Fruit fly (Drosophila melanogaster) whole organism, wandering third instar larva: ENCODE measurements around the gene CG16812.

Experiments
- Abd-B ChIP-seq: fragments of >200 bp; optimal IDR thresholded peaks from 2 replicates; lab custom pipeline; 2017; ENCODE audit warnings: missing biosample characterization, missing genetic modification characterization
- CG32264 ChIP-seq: fragments of 200-800 bp; sonication (Bioruptor generic); optimal IDR thresholded peaks from 2 replicates; lab custom pipeline; 2016; ENCODE audit warnings: missing biosample characterization, missing genetic modification characterization
- CG9705 ChIP-seq: fragments of 200-800 bp; sonication (Bioruptor generic); optimal IDR thresholded peaks from 2 replicates; lab custom pipeline; 2018; ENCODE audit warnings: missing biosample characterization, mild to moderate bottlenecking, missing genetic modification characterization
- CrebA ChIP-seq: fragments of 200-800 bp; sonication (Bioruptor generic); optimal IDR thresholded peaks from 2 replicates; lab custom pipeline; 2016; ENCODE audit warnings: missing biosample characterization, mild to moderate bottlenecking, missing genetic modification characterization, borderline replicate concordance
- Dfd ChIP-seq: fragments of >200 bp; optimal IDR thresholded peaks from 2 replicates; lab custom pipeline; 2017; ENCODE audit warnings: missing biosample characterization, missing genetic modification characterization
- Dif ChIP-seq: fragments of 200-275, 200-300 bp; sonication (Bioruptor generic); optimal IDR thresholded peaks from 2 replicates; lab custom pipeline; 2018; ENCODE audit warnings: missing biosample characterization, missing genetic modification characterization; ENCODE audit not compliant: partially characterized antibody
- GATAd ChIP-seq: sonication (Bioruptor generic); optimal IDR thresholded peaks from 2 replicates; lab custom pipeline; 2016; ENCODE audit warnings: missing biosample characterization, missing genetic modification characterization
- HLH106 ChIP-seq: fragments of 200-800 bp; optimal IDR thresholded peaks from 3 replicates; lab custom pipeline; 2019; ENCODE audit warnings: missing biosample characterization, mild to moderate bottlenecking, missing genetic modification characterization, moderate library complexity
- Hr78 ChIP-seq: fragments of >200 bp; optimal IDR thresholded peaks from 2 replicates; lab custom pipeline; 2017; ENCODE audit warnings: missing biosample characterization, missing genetic modification characterization
- Mio ChIP-seq: sonication (Bioruptor generic); optimal IDR thresholded peaks from 2 replicates; lab custom pipeline; 2016; ENCODE audit warnings: missing biosample characterization, missing genetic modification characterization
- Myc ChIP-seq: fragments of >200 bp; optimal IDR thresholded peaks from 2 replicates; lab custom pipeline; 2017
- N ChIP-seq: fragments of >200 bp; optimal IDR thresholded peaks from 2 replicates; lab custom pipeline; 2018; ENCODE audit warnings: missing biosample characterization, missing external identifiers, missing genetic modification characterization
- OdsH ChIP-seq: fragments of 200-800 bp; sonication (Bioruptor generic); optimal IDR thresholded peaks from 2 replicates; lab custom pipeline; 2016; ENCODE audit warnings: missing biosample characterization, mild to moderate bottlenecking, missing genetic modification characterization
- Rel ChIP-seq, 2 experiments: fragments of 200-800 bp; sonication (Bioruptor generic) in 1 of 2; optimal IDR thresholded peaks; 2 replicates in 1 of 2; 3 replicates in 1 of 2; lab custom pipeline; 2016 to 2019; ENCODE audit warnings: mild to moderate bottlenecking in 2 of 2, missing biosample characterization in 2 of 2, missing genetic modification characterization in 2 of 2, moderate library complexity in 1 of 2
- Sp1 ChIP-seq: fragments of 200-800 bp; sonication (Bioruptor generic); optimal IDR thresholded peaks from 3 replicates; lab custom pipeline; 2019; ENCODE audit warnings: missing biosample characterization, mild to moderate bottlenecking, missing genetic modification characterization, moderate library complexity
- Vsx2 ChIP-seq: fragments of 200-300, 225-300 bp; sonication (Bioruptor generic); optimal IDR thresholded peaks from 2 replicates; lab custom pipeline; 2018; ENCODE audit warnings: missing biosample characterization, missing genetic modification characterization; ENCODE audit not compliant: partially characterized antibody
- br ChIP-seq: fragments of 200-800 bp; sonication (Bioruptor generic); optimal IDR thresholded peaks from 2 replicates; lab custom pipeline; 2016; ENCODE audit warnings: missing biosample characterization, missing genetic modification characterization
- dmrt93B ChIP-seq: fragments of 200-800 bp; sonication (Bioruptor generic); optimal IDR thresholded peaks from 2 replicates; lab custom pipeline; 2018; ENCODE audit warnings: missing biosample characterization, mild to moderate bottlenecking, missing genetic modification characterization
- ey ChIP-seq: fragments of 200-800 bp; sonication (Bioruptor generic); optimal IDR thresholded peaks from 2 replicates; lab custom pipeline; 2016; ENCODE audit warnings: missing biosample characterization, missing genetic modification characterization
- foxo ChIP-seq, 2 experiments: fragments of 200-800 bp; sonication (Bioruptor generic); optimal IDR thresholded peaks; 2 replicates in 1 of 2; 3 replicates in 1 of 2; lab custom pipeline; 2016 to 2017; ENCODE audit warnings: missing biosample characterization in 2 of 2, missing genetic modification characterization in 2 of 2
- fru ChIP-seq: fragments of 200-800 bp; sonication (Bioruptor generic); optimal IDR thresholded peaks from 3 replicates; lab custom pipeline; 2016; ENCODE audit warnings: missing biosample characterization, mild to moderate bottlenecking, missing genetic modification characterization
- h ChIP-seq: fragments of 200-800 bp; sonication (Bioruptor generic); optimal IDR thresholded peaks from 3 replicates; lab custom pipeline; 2016; ENCODE audit warnings: missing biosample characterization, mild to moderate bottlenecking, missing genetic modification characterization
- lola ChIP-seq: fragments of >200 bp; optimal IDR thresholded peaks from 2 replicates; lab custom pipeline; 2017; ENCODE audit warnings: missing biosample characterization, missing genetic modification characterization
- pan ChIP-seq: fragments of >200 bp; optimal IDR thresholded peaks from 2 replicates; lab custom pipeline; 2017
- psq ChIP-seq: fragments of 200-800 bp; sonication (Bioruptor generic); optimal IDR thresholded peaks from 3 replicates; lab custom pipeline; 2017; ENCODE audit warnings: missing biosample characterization, mild to moderate bottlenecking, missing genetic modification characterization, moderate library complexity
- rgr ChIP-seq: fragments of 200-800 bp; sonication (Bioruptor generic); optimal IDR thresholded peaks from 3 replicates; lab custom pipeline; 2016; ENCODE audit warnings: missing biosample characterization, mild to moderate bottlenecking, missing genetic modification characterization
- sv ChIP-seq: fragments of 200-800 bp; sonication (Bioruptor generic); optimal IDR thresholded peaks from 3 replicates; lab custom pipeline; 2016; ENCODE audit warnings: missing biosample characterization, missing genetic modification characterization

Gene CG16812

dm6 chr2L:13176701-13177249 lies 45.6 kb upstream of the CG16812 start, which contains the start of the genes Sfmbt and CG5439 (continued):
- TF ChIP-seq Dif (GFP tag; lab: Kevin White, UChicago) (no peak), CG32264 (GFP tag; lab: Kevin White, UChicago) (peak; percentile 40), GATAd (GFP tag; lab: Kevin White, UChicago) (peak; percentile 63), Abd-B (GFP tag; lab: Kevin White, UChicago) (no peak), Mio (GFP tag; lab: Kevin White, UChicago) (peak; percentile 41)

dm6 chr2L:13179095-13179494 lies 43.3 kb upstream of the CG16812 start, which contains the start of gene Alg7:
Gene Alg7, plus strand, starts transcription at chr2L:13179247.
- TF ChIP-seq br (GFP tag; lab: Kevin White, UChicago): no peak
- TF ChIP-seq dmrt93B (GFP tag; lab: Kevin White, UChicago): no peak
- TF ChIP-seq N (GFP tag; lab: Kevin White, UChicago): no peak
- TF ChIP-seq Rel (GFP tag; optimal IDR thresholded peaks at IDR 0.05; lab: Kevin White, UChicago): no peak
- peak; percentile 97 for TF ChIP-seq Rel (tag; optimal IDR thresholded peaks at IDR 0.05; lab: Kevin White, UChicago)

dm6 chr2L:13182415-13182814 lies 40.0 kb upstream of the CG16812 start, which contains the start of gene Mgat3:
Gene Mgat3, minus strand, starts transcription at chr2L:13182596.
- TF ChIP-seq ey (GFP tag; lab: Kevin White, UChicago): no peak
- TF ChIP-seq Vsx2: no peak
- TF ChIP-seq CrebA (GFP tag; lab: Kevin White, UChicago): no peak
- no peak for TF ChIP-seq pan
- TF ChIP-seq CG9705 (GFP tag; lab: Kevin White, UChicago): no peak
- no peak for TF ChIP-seq Dfd (GFP tag; lab: Kevin White, UChicago)
- no peak for TF ChIP-seq N (GFP tag; lab: Kevin White, UChicago)
- no peak for TF ChIP-seq foxo (GFP tag; optimal IDR thresholded peaks at IDR 0.05; lab: Kevin White, UChicago)
- TF ChIP-seq OdsH (GFP tag; lab: Kevin White, UChicago): no peak
- TF ChIP-seq HLH106 (tag; lab: Kevin White, UChicago): no peak
- no peak for TF ChIP-seq Sp1
- no peak for TF ChIP-seq lola (GFP tag; lab: Kevin White, UChicago)
- TF ChIP-seq h (GFP tag; lab: Kevin White, UChicago): no peak
- TF ChIP-seq sv (GFP tag; lab: Kevin White, UChicago): no peak
- no peak for TF ChIP-seq fru (GFP tag; lab: Kevin White, UChicago)
- TF ChIP-seq psq: no peak
- TF ChIP-seq Hr78 (GFP tag; lab: Kevin White, UChicago): no peak
- TF ChIP-seq Abd-B (GFP tag; lab: Kevin White, UChicago): no peak
- TF ChIP-seq, all 38 proteins: peak for 0

- no peak for TF ChIP-seq Dfd (GFP tag; lab: Kevin White, UChicago)
- TF ChIP-seq Mio (GFP tag; lab: Kevin White, UChicago): no peak
- no peak for TF ChIP-seq N (GFP tag; lab: Kevin White, UChicago)
- TF ChIP-seq fru (GFP tag; lab: Kevin White, UChicago): no peak
These were observed 39.2 kb upstream of the CG16812 start, which contains the start of gene Rsph1 for dm6 chr2L:13183150-13183549. Gene Rsph1, plus strand, starts transcription at chr2L:13183450.

dm6 chr2L:13190534-13190933 lies 31.9 kb upstream of the CG16812 start:
- TF ChIP-seq pan (no peak), br (GFP tag; lab: Kevin White, UChicago) (peak; percentile 11), Myc (lab: Kevin White, UChicago) (no peak), fru (GFP tag; lab: Kevin White, UChicago) (peak; percentile 56), Mio (GFP tag; lab: Kevin White, UChicago) (no peak), Dfd (GFP tag; lab: Kevin White, UChicago) (no peak), ey (GFP tag; lab: Kevin White, UChicago) (no peak), Sp1 (peak; percentile 49), GATAd (GFP tag; lab: Kevin White, UChicago) (no peak), h (GFP tag; lab: Kevin White, UChicago) (peak; percentile 43), foxo (GFP tag; optimal IDR thresholded peaks at IDR 0.05; lab: Kevin White, UChicago) (peak in 1 of 2 experiments; percentile 12), rgr (GFP tag; lab: Kevin White, UChicago) (peak; percentile 1), Rel (GFP tag; optimal IDR thresholded peaks at IDR 0.05; lab: Kevin White, UChicago) (no peak), Rel (tag; optimal IDR thresholded peaks at IDR 0.05; lab: Kevin White, UChicago) (peak; percentile 85)
